Fruit fly (Drosophila melanogaster) whole organism, prepupa: ENCODE data around the gene CG9316.

Experiments
- Blimp-1 ChIP-seq: fragments of 200-800 bp; sonication (Bioruptor generic); optimal IDR thresholded peaks from 3 replicates; lab custom pipeline; 2017; ENCODE audit warnings: missing biosample characterization, missing genetic modification characterization, mild to moderate bottlenecking, moderate library complexity, missing genetic modification reagents
- CG10631 ChIP-seq: fragments of 200-800 bp; sonication (Bioruptor generic); optimal IDR thresholded peaks from 2 replicates; lab custom pipeline; 2016; ENCODE audit warnings: missing biosample characterization, missing genetic modification characterization
- CG10669 ChIP-seq: fragments of 200-800 bp; sonication (Bioruptor generic); optimal IDR thresholded peaks from 3 replicates; lab custom pipeline; 2018; ENCODE audit warnings: missing biosample characterization, mild to moderate bottlenecking, missing genetic modification characterization, moderate library complexity
- CG11294 ChIP-seq: fragments of 200-800 bp; sonication (Bioruptor generic); IDR thresholded peaks from 2 replicates; pipeline ENCODE4 v1.3.6; 2022; ENCODE audit warnings: missing biosample characterization, missing genetic modification characterization
- CG11762 ChIP-seq: fragments of 200-800 bp; sonication (Bioruptor generic); optimal IDR thresholded peaks from 3 replicates; lab custom pipeline; 2016; ENCODE audit warnings: missing biosample characterization, missing genetic modification characterization; ENCODE audit not compliant: insufficient read depth
- CG11902 ChIP-seq: fragments of 200-800 bp; sonication (Bioruptor generic); optimal IDR thresholded peaks from 3 replicates; lab custom pipeline; 2016; ENCODE audit warnings: missing biosample characterization, missing genetic modification characterization
- CG15336 ChIP-seq: fragments of 200-800 bp; sonication (Bioruptor generic); IDR thresholded peaks from 2 replicates; pipeline ENCODE4 v1.3.6; 2022; ENCODE audit warnings: missing biosample characterization, missing genetic modification characterization
- CG16779 ChIP-seq: fragments of 200-800 bp; sonication (Bioruptor generic); optimal IDR thresholded peaks from 3 replicates; lab custom pipeline; 2017; ENCODE audit warnings: missing biosample characterization, mild to moderate bottlenecking, missing genetic modification characterization
- CG3032 ChIP-seq: fragments of 200-800 bp; optimal IDR thresholded peaks from 2 replicates; lab custom pipeline; 2019; ENCODE audit warnings: missing biosample characterization, mild to moderate bottlenecking, missing genetic modification characterization, moderate library complexity
- CG31627 ChIP-seq: fragments of 200-800 bp; sonication (Bioruptor generic); optimal IDR thresholded peaks from 3 replicates; lab custom pipeline; 2016; ENCODE audit warnings: missing biosample characterization, missing genetic modification characterization
- CG32006 ChIP-seq: fragments of 200-800 bp; sonication (Bioruptor generic); optimal IDR thresholded peaks from 3 replicates; lab custom pipeline; 2017; ENCODE audit warnings: missing biosample characterization, mild to moderate bottlenecking, missing genetic modification characterization
- CG34406 ChIP-seq: fragments of 200-800 bp; sonication (Bioruptor generic); optimal IDR thresholded peaks from 3 replicates; lab custom pipeline; 2016; ENCODE audit warnings: missing biosample characterization, missing genetic modification characterization
- CG3919 ChIP-seq: fragments of 200-800 bp; sonication (Bioruptor generic); optimal IDR thresholded peaks from 3 replicates; lab custom pipeline; 2016; ENCODE audit warnings: missing biosample characterization, missing genetic modification characterization
- CG6792 ChIP-seq: fragments of 200-800 bp; sonication (Bioruptor generic); optimal IDR thresholded peaks from 3 replicates; lab custom pipeline; 2016; ENCODE audit warnings: missing biosample characterization, missing genetic modification characterization
- CG6808 ChIP-seq: fragments of 200-800 bp; sonication (Bioruptor generic); optimal IDR thresholded peaks from 3 replicates; lab custom pipeline; 2017; ENCODE audit warnings: missing biosample characterization, missing genetic modification characterization, mild to moderate bottlenecking, moderate library complexity, missing genetic modification reagents
- CG6854 ChIP-seq: fragments of 200-800 bp; sonication (Bioruptor generic); optimal IDR thresholded peaks from 2 replicates; lab custom pipeline; 2017; ENCODE audit warnings: missing biosample characterization, mild to moderate bottlenecking, missing genetic modification characterization
- CG8119 ChIP-seq: fragments of 200-800 bp; sonication (Bioruptor generic); IDR thresholded peaks from 3 replicates; pipeline ENCODE4 v1.3.6; 2022; ENCODE audit warnings: missing biosample characterization, missing genetic modification characterization
- CG8319 ChIP-seq: fragments of 200-800 bp; sonication (Bioruptor generic); optimal IDR thresholded peaks from 3 replicates; lab custom pipeline; 2016; ENCODE audit warnings: missing biosample characterization, missing genetic modification characterization
- CG8632 ChIP-seq: fragments of 200-800 bp; sonication (Bioruptor generic); optimal IDR thresholded peaks from 3 replicates; lab custom pipeline; 2016; ENCODE audit warnings: missing biosample characterization, missing genetic modification characterization
- CG9139 ChIP-seq: fragments of 200-800 bp; sonication (Bioruptor generic); optimal IDR thresholded peaks from 3 replicates; lab custom pipeline; 2017; ENCODE audit warnings: missing biosample characterization, mild to moderate bottlenecking, missing genetic modification characterization
- Eip75B ChIP-seq: fragments of 200-800 bp; sonication (Bioruptor generic); optimal IDR thresholded peaks from 3 replicates; lab custom pipeline; 2016; ENCODE audit warnings: missing biosample characterization, missing genetic modification characterization
- Eip78C ChIP-seq: fragments of 200-800 bp; sonication (Bioruptor generic); peaks from one replicate; lab custom pipeline; 2016; ENCODE audit warnings: missing biosample characterization, missing genetic modification characterization
- Ets21C ChIP-seq: fragments of 200-800 bp; sonication (Bioruptor generic); optimal IDR thresholded peaks from 3 replicates; lab custom pipeline; 2016; ENCODE audit warnings: missing biosample characterization, missing genetic modification characterization
- Ets96B ChIP-seq: fragments of 200-800 bp; optimal IDR thresholded peaks from 2 replicates; lab custom pipeline; 2019; ENCODE audit warnings: missing biosample characterization, mild to moderate bottlenecking, missing genetic modification characterization, moderate library complexity
- Gug ChIP-seq: fragments of 200-800 bp; sonication (Bioruptor generic); IDR thresholded peaks from 2 replicates; pipeline ENCODE4 v1.3.6; 2022; ENCODE audit warnings: missing biosample characterization, missing genetic modification characterization
- Hr38 ChIP-seq: sonication (Bioruptor generic); optimal IDR thresholded peaks from 2 replicates; lab custom pipeline; 2016; ENCODE audit warnings: missing biosample characterization, missing genetic modification characterization
- Hr39 ChIP-seq: fragments of 200-800 bp; sonication (Bioruptor generic); optimal IDR thresholded peaks from 2 replicates; lab custom pipeline; 2016; ENCODE audit warnings: missing biosample characterization, missing genetic modification characterization
- Hr4 ChIP-seq: fragments of 200-800 bp; sonication (Bioruptor generic); optimal IDR thresholded peaks from 3 replicates; lab custom pipeline; 2016; ENCODE audit warnings: missing biosample characterization, missing genetic modification characterization
- Lpt ChIP-seq: fragments of 200-800 bp; sonication (Bioruptor generic); optimal IDR thresholded peaks from 3 replicates; lab custom pipeline; 2016; ENCODE audit warnings: missing biosample characterization, missing genetic modification characterization
- Met ChIP-seq: fragments of 200-800 bp; sonication (Bioruptor generic); optimal IDR thresholded peaks from 3 replicates; lab custom pipeline; 2016; ENCODE audit warnings: missing biosample characterization, missing genetic modification characterization
- OdsH ChIP-seq: fragments of 200-800 bp; sonication (Bioruptor generic); optimal IDR thresholded peaks from 3 replicates; lab custom pipeline; 2016; ENCODE audit warnings: missing biosample characterization, missing genetic modification characterization
- Smox ChIP-seq: fragments of 200-800 bp; sonication (Bioruptor generic); optimal IDR thresholded peaks from 3 replicates; lab custom pipeline; 2016; ENCODE audit warnings: missing biosample characterization, missing genetic modification characterization
- Sox14 ChIP-seq: fragments of 200-800 bp; sonication (Bioruptor generic); optimal IDR thresholded peaks from 3 replicates; lab custom pipeline; 2016; ENCODE audit warnings: missing biosample characterization, missing genetic modification characterization
- achi ChIP-seq: fragments of 200-800 bp; sonication (Bioruptor generic); optimal IDR thresholded peaks from 3 replicates; lab custom pipeline; 2016; ENCODE audit warnings: missing biosample characterization, missing genetic modification characterization
- acj6 ChIP-seq: fragments of 200-800 bp; sonication (Bioruptor generic); optimal IDR thresholded peaks from 3 replicates; lab custom pipeline; 2016; ENCODE audit warnings: missing biosample characterization, missing genetic modification characterization
- cyc ChIP-seq: fragments of 200-800 bp; sonication (Bioruptor generic); optimal IDR thresholded peaks from 3 replicates; lab custom pipeline; 2016; ENCODE audit warnings: missing biosample characterization, missing genetic modification characterization
- dac ChIP-seq: fragments of 200-800 bp; sonication (Bioruptor generic); optimal IDR thresholded peaks from 2 replicates; lab custom pipeline; 2017; ENCODE audit warnings: missing biosample characterization, mild to moderate bottlenecking, missing genetic modification characterization
- dsx ChIP-seq: fragments of 200-800 bp; optimal IDR thresholded peaks from 3 replicates; lab custom pipeline; 2019; ENCODE audit warnings: missing biosample characterization, mild to moderate bottlenecking, missing genetic modification characterization, moderate library complexity; ENCODE audit not compliant: poor library complexity, severe bottlenecking
- eg ChIP-seq: fragments of 200-800 bp; sonication (Bioruptor generic); IDR thresholded peaks from 3 replicates; pipeline ENCODE4 v1.3.6; 2022; ENCODE audit warnings: missing biosample characterization, missing genetic modification characterization
- esn ChIP-seq: fragments of 200-800 bp; sonication (Bioruptor generic); optimal IDR thresholded peaks from 2 replicates; lab custom pipeline; 2016; ENCODE audit warnings: missing biosample characterization, mild to moderate bottlenecking, missing genetic modification characterization, moderate library complexity
- fd59A ChIP-seq: fragments of 200-800 bp; sonication (Bioruptor generic); optimal IDR thresholded peaks from 2 replicates; lab custom pipeline; 2017; ENCODE audit warnings: missing biosample characterization, mild to moderate bottlenecking, missing genetic modification characterization, missing genetic modification reagents
- fd85E ChIP-seq: fragments of 200-800 bp; sonication (Bioruptor generic); optimal IDR thresholded peaks from 3 replicates; lab custom pipeline; 2016; ENCODE audit warnings: missing biosample characterization, missing genetic modification characterization
- net ChIP-seq: fragments of 200-800 bp; sonication (Bioruptor generic); optimal IDR thresholded peaks from 3 replicates; lab custom pipeline; 2016; ENCODE audit warnings: missing biosample characterization, missing genetic modification characterization
- salr ChIP-seq, 2 experiments: fragments of 200-800 bp; sonication (Bioruptor generic); optimal IDR thresholded peaks; 3 replicates each; lab custom pipeline; 2016 to 2018; ENCODE audit warnings: missing biosample characterization in 2 of 2, missing genetic modification characterization in 2 of 2, mild to moderate bottlenecking in 1 of 2
- spab ChIP-seq: fragments of 200-800 bp; sonication (Bioruptor generic); optimal IDR thresholded peaks from 2 replicates; lab custom pipeline; 2017; ENCODE audit warnings: missing biosample characterization, mild to moderate bottlenecking, missing genetic modification characterization, missing genetic modification reagents
- ss ChIP-seq, 2 experiments: fragments of 200-800 bp; sonication (Bioruptor generic); optimal IDR thresholded peaks; 2 replicates in 1 of 2; 3 replicates in 1 of 2; lab custom pipeline; 2017 to 2018; ENCODE audit warnings: mild to moderate bottlenecking in 2 of 2, missing biosample characterization in 2 of 2, missing genetic modification characterization in 2 of 2, moderate library complexity in 1 of 2
- svp ChIP-seq: fragments of 200-800 bp; sonication (Bioruptor generic); peaks from one replicate; lab custom pipeline; 2016; ENCODE audit warnings: missing biosample characterization, missing genetic modification characterization
- topi ChIP-seq: fragments of 200-800 bp; sonication (Bioruptor generic); optimal IDR thresholded peaks from 3 replicates; lab custom pipeline; 2016; ENCODE audit warnings: missing biosample characterization, missing genetic modification characterization
- vri ChIP-seq: fragments of 200-800 bp; sonication (Bioruptor generic); optimal IDR thresholded peaks from 3 replicates; lab custom pipeline; 2016; ENCODE audit warnings: missing biosample characterization, mild to moderate bottlenecking, missing genetic modification characterization

CG9316 gene

DNA sequence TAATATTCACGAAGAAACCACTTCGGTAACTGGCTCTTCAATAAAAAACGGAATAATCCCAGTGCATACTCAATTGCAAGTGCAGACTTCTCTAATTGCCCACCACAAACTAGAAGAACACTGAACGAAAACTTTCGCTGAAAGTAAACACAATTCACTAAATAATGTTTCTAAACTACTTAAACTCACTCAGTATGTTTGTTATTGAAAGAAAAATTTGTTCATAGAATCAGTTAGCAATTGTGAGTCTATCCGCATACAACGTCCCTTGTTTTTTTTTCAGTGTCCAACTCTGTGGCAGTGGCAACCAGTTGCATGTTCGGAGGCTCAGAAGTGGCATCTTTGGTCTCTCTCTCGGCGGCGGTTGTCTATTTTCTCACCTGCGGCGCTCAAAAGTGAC is 4.9 kb downstream of the CG9316 start (continued):
- TF ChIP-seq dac (peak; percentile 42), svp (GFP tag; lab: Kevin White, UChicago) (no peak), cyc (no peak), Hr39 (GFP tag; lab: Kevin White, UChicago) (no peak)

DNA sequence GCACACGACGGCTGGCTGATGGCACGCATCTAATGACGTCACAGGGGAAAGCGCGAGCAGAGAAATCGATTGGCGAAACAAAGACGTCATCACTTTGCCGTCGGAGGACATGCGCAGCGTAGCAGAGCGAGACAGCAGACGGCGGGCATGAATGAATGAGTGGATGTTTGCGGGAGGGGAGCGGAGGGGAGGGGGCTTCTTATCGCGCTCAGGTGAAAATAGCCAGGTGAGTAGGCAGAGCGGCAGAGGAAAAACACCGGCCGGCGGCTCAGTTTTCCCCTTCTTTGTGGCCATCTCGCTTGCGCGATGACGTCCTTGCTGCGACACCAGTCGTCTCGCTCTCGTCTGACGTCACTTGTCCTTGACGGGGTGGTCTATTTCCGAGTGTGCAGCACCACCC is 6.3 kb downstream of the CG9316 start:
- no peak for TF ChIP-seq CG15336 (GFP tag; lab: Robert Waterston, UW)
- no peak for TF ChIP-seq CG16779 (tag; lab: Kevin White, UChicago)
- TF ChIP-seq Hr38 (GFP tag; lab: Kevin White, UChicago) = no peak
- no peak for TF ChIP-seq CG31627 (GFP tag; lab: Kevin White, UChicago)
- TF ChIP-seq cyc = no peak
- no peak for TF ChIP-seq CG9139 (GFP tag; lab: Kevin White, UChicago)
- TF ChIP-seq CG32006 (GFP tag; lab: Kevin White, UChicago) = no peak
- no peak for TF ChIP-seq Eip75B (GFP tag; lab: Kevin White, UChicago)
- TF ChIP-seq CG3032 = no peak
- no peak for TF ChIP-seq Blimp-1
- TF ChIP-seq CG11294 = no peak
- TF ChIP-seq CG8632 = no peak
- TF ChIP-seq Eip78C (GFP tag; lab: Kevin White, UChicago) = no peak
- no peak for TF ChIP-seq dsx
- TF ChIP-seq OdsH (GFP tag; lab: Kevin White, UChicago) = no peak
- no peak for TF ChIP-seq CG8119 (GFP tag; lab: Robert Waterston, UW)
- TF ChIP-seq spab (GFP tag; lab: Kevin White, UChicago) = no peak
- TF ChIP-seq CG6792 (GFP tag; lab: Kevin White, UChicago) = no peak

DNA sequence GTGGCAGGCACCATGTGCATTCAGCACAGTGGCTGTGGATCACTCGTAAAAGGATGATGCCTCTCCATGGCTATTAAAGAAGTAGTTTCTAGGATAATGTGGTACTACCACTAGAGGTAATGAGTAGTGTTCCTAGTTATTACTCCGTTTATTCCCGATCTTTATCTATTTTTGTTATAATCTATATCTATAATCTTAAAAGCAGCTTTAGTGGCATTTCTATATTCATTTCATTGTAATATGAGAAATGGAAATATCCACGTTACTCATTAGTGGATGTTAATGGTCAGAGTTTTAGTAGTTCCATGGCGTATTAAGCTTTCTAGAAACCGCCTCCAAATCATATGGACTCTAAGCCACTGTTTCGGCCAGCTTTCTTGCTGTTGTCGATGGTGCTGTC is 9.6 kb downstream of the CG9316 start:
- no peak for TF ChIP-seq spab (GFP tag; lab: Kevin White, UChicago)
- TF ChIP-seq fd85E (GFP tag; lab: Kevin White, UChicago) = no peak
- no peak for TF ChIP-seq CG6808 (GFP tag; lab: Kevin White, UChicago)
- TF ChIP-seq Hr38 (GFP tag; lab: Kevin White, UChicago) = no peak
- TF ChIP-seq esn = no peak
- no peak for TF ChIP-seq CG11902 (GFP tag; lab: Kevin White, UChicago)
- TF ChIP-seq CG11294 = no peak
- TF ChIP-seq net (GFP tag; lab: Kevin White, UChicago) = no peak
- no peak for TF ChIP-seq CG3919 (GFP tag; lab: Kevin White, UChicago)
- TF ChIP-seq CG16779 (tag; lab: Kevin White, UChicago) = no peak
- peak; percentile 31 for TF ChIP-seq CG10631 (GFP tag; lab: Kevin White, UChicago)
- no peak for TF ChIP-seq vri (GFP tag; lab: Kevin White, UChicago)
- peak; percentile 60 for TF ChIP-seq dac
- TF ChIP-seq svp (GFP tag; lab: Kevin White, UChicago) = no peak
- TF ChIP-seq Ets96B = peak; percentile 32
- peak; percentile 75 for TF ChIP-seq Hr4
- TF ChIP-seq Gug (GFP tag; lab: Robert Waterston, UW) = no peak
- TF ChIP-seq CG10669 (GFP tag; lab: Kevin White, UChicago) = no peak
- peak; percentile 2 for TF ChIP-seq achi (GFP tag; lab: Kevin White, UChicago)
- no peak for TF ChIP-seq Blimp-1
- no peak for TF ChIP-seq CG34406 (GFP tag; lab: Kevin White, UChicago)
- TF ChIP-seq acj6 (GFP tag; lab: Kevin White, UChicago) = peak; percentile 1
- no peak for TF ChIP-seq Ets21C (GFP tag; lab: Kevin White, UChicago)
- TF ChIP-seq salr (GFP tag; optimal IDR thresholded peaks at IDR 0.05; lab: Kevin White, UChicago) = peak in 1 of 2 experiments; percentile 6
- TF ChIP-seq eg (GFP tag; lab: Robert Waterston, UW) = 0 out of 3 replicates have a peak, but pooled peaks have one; percentile 5
- no peak for TF ChIP-seq Sox14 (GFP tag; lab: Kevin White, UChicago)
- TF ChIP-seq ss (GFP tag; optimal IDR thresholded peaks at IDR 0.05; lab: Kevin White, UChicago) = no peak
- TF ChIP-seq fd59A (GFP tag; lab: Kevin White, UChicago) = no peak
- TF ChIP-seq Hr39 (GFP tag; lab: Kevin White, UChicago) = no peak
- no peak for TF ChIP-seq CG8319 (GFP tag; lab: Kevin White, UChicago)
- TF ChIP-seq CG11762 (GFP tag; lab: Kevin White, UChicago) = no peak
- no peak for TF ChIP-seq CG6854
- peak; percentile 41; the same call in 2 of the 3 replicates for TF ChIP-seq CG8119 (GFP tag; lab: Robert Waterston, UW)
- no peak for TF ChIP-seq Smox (GFP tag; lab: Kevin White, UChicago)
- no peak for TF ChIP-seq CG6792 (GFP tag; lab: Kevin White, UChicago)
- TF ChIP-seq topi = no peak
- TF ChIP-seq Lpt = no peak
- no peak for TF ChIP-seq Met (GFP tag; lab: Kevin White, UChicago)
